Fruit fly (Drosophila melanogaster) S2 (cell line): ENCODE data around the gene dgt6.
A peak's percentile ranks its signal among the peaks of the same experiment; 100 is the strongest.

Experiments
- CG8478 ChIP-seq: fragments of >200 bp; optimal IDR thresholded peaks from 2 replicates; lab custom pipeline; 2018
- CTCF ChIP-seq, 2 experiments: fragments of >200 bp; optimal IDR thresholded peaks; 2 replicates each; lab custom pipeline; 2018

dgt6 gene

dm6 chr3R:29087302-29087782 is 43.4 kb downstream of the dgt6 start:
- TF ChIP-seq CG8478 (lab: Kevin White, UChicago) = no peak
- peak; percentile 80 to 84 for TF ChIP-seq CTCF (optimal IDR thresholded peaks at IDR 0.05; lab: Kevin White, UChicago)

- no peak for TF ChIP-seq CG8478 (lab: Kevin White, UChicago)
- TF ChIP-seq CTCF (optimal IDR thresholded peaks at IDR 0.05; lab: Kevin White, UChicago) = no peak
Observed at dm6 chr3R:29086896-29087295, 43.9 kb downstream of the dgt6 start.

- no peak for TF ChIP-seq CTCF (optimal IDR thresholded peaks at IDR 0.05; lab: Kevin White, UChicago)
- no peak for TF ChIP-seq CG8478 (lab: Kevin White, UChicago)
Observed at dm6 chr3R:29083459-29084457, 47.0 kb downstream of the dgt6 start.

DNA sequence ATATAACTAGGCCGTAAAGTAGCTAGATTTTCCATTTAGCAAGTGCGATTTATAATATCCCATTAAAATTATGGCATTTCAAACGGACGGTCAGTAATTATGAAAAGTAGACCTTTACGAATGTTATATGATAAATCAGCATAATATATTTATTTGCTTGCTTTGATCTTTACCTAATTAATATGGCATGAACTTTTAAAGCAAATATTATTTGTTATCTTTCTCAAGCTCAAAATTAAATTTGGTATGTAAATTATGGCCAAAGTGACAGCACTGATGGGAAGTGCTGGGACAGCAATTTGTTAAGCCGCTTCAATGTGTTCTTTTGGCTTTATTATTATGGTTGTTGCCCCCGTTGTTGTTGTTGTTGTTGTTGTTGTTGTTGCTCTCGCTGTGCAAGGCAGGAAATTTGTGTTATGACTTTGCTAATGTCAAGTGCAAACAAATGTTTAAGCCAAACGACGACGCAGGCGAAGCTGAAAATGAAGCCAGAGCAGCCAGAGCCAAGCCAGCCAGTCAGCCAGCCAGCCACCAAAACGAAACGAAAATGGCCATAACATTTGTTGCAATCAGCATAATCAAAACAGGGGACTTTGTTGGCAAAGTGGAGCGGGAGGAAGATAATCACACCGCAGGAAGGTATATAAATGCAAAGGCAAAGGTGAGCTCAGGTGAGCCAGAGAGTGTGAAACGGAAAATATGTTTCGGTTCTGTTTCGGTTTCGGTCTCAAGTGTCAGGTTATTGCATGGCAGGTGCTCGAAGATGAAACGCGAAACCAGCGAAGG is 48.1 kb downstream of the dgt6 start:
- no peak for TF ChIP-seq CG8478 (lab: Kevin White, UChicago)
- TF ChIP-seq CTCF (optimal IDR thresholded peaks at IDR 0.05; lab: Kevin White, UChicago) = no peak

DNA sequence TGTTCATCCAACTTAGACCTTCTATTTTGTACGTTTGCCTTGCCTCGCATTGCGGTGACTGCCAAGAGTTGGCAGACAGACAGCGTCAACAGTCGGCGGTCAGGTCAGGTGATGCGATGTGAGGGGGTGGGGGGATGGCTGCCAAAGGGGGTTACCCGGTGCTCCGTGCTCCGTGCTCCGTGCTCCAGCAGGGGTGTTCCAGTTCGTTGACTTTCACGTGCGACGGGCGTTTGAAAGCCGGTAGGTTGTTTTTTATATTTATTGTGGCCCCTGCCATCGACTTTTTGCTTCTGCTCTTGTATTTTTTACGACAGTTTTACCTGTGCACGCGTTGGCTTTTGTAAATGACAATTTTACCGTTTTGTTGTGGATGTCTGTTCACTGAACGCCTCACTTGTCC is 48.7 kb downstream of the dgt6 start:
- TF ChIP-seq CTCF (optimal IDR thresholded peaks at IDR 0.05; lab: Kevin White, UChicago) (no peak), CG8478 (lab: Kevin White, UChicago) (no peak)
